Worm (Caenorhabditis elegans) whole organism, midembryonic: ENCODE measurements around the gene F07G11.1.

Experiments used
- T22C8.4 ChIP-seq: fragments of 200-800 bp; sonication (Bioruptor generic); IDR thresholded peaks from 2 replicates; pipeline ENCODE4 v1.3.6; 2022; ENCODE audit warnings: missing genetic modification characterization, missing compliant biosample characterization
- flt-1 ChIP-seq: fragments of 200-800 bp; sonication (Bioruptor generic); IDR thresholded peaks from 2 replicates; pipeline ENCODE4 v1.3.6; 2022; ENCODE audit warnings: missing genetic modification characterization, missing compliant biosample characterization
- ref-1 ChIP-seq: fragments of 200-800 bp; sonication (Bioruptor generic); conservative IDR thresholded peaks from 2 replicates; pipeline ENCODE4 v1.3.6; 2022; ENCODE audit warnings: missing genetic modification reagents, missing genetic modification characterization, missing compliant biosample characterization
- tab-1 ChIP-seq: fragments of 200-800 bp; sonication (Bioruptor generic); IDR thresholded peaks from 2 replicates; pipeline ENCODE4 v1.3.6; 2022; ENCODE audit warnings: missing genetic modification characterization, missing compliant biosample characterization
- ztf-23 ChIP-seq: fragments of 200-800 bp; sonication (Bioruptor generic); IDR thresholded peaks from 2 replicates; pipeline ENCODE4 v1.3.6; 2022; ENCODE audit warnings: missing genetic modification reagents, missing genetic modification characterization, missing compliant biosample characterization
- ztf-29 ChIP-seq: fragments of 200-800 bp; sonication (Bioruptor generic); IDR thresholded peaks from 2 replicates; pipeline ENCODE4 v1.3.6; 2022; ENCODE audit warnings: missing genetic modification reagents, missing genetic modification characterization, missing compliant biosample characterization

DNA sequence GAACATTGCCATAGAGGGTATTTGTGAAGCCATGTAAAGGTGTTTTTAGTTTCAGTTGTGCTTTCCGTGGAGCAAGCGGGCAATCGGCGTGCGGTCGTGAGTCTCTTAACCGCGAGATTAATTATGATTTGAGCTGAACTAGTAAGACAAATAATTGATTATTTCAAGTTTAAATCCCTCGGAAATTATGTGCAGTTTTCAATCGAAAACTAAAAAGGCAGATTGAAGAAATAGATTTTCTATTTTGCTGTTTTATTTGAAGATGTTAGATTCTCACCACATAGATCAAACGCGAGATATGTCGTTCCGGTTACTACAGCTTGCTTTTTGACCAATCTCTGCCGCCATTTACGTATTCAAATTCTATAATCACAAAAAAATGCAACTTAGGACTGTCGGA lies 25.2 kb upstream of the F07G11.1 start, which contains the start of gene C13A2.3:
- no peak for TF ChIP-seq T22C8.4 (GFP tag; lab: Robert Waterston, UW)
- no peak for TF ChIP-seq flt-1 (GFP tag; lab: Robert Waterston, UW)
- TF ChIP-seq ztf-23: no peak
- TF ChIP-seq ztf-29 (GFP tag; lab: Robert Waterston, UW): no peak
- TF ChIP-seq tab-1 (GFP tag; lab: Robert Waterston, UW): no peak
- TF ChIP-seq ref-1: no peak
